Worm (Caenorhabditis elegans) whole organism, young adult: Measurements from ENCODE around the gene efk-1.

Source experiments
- B0261.1 ChIP-seq: sonication (generic microtip); optimal IDR thresholded peaks from 2 replicates; lab custom pipeline; 2016; ENCODE audit warnings: mild to moderate bottlenecking, missing genetic modification characterization, moderate library complexity, missing compliant biosample characterization
- B0336.3 ChIP-seq: fragments of 200-800 bp; sonication (Bioruptor generic); IDR thresholded peaks from 2 replicates; pipeline ENCODE4 v1.3.6; 2022; ENCODE audit warnings: missing genetic modification characterization, missing compliant biosample characterization
- D2030.7 ChIP-seq: fragments of 200-800 bp; sonication (Bioruptor generic); IDR thresholded peaks from 2 replicates; pipeline ENCODE4 v1.3.6; 2022; ENCODE audit warnings: missing genetic modification reagents, missing genetic modification characterization, missing compliant biosample characterization
- F23B12.7 ChIP-seq: sonication (generic microtip); optimal IDR thresholded peaks from 2 replicates; lab custom pipeline; 2017; ENCODE audit warnings: missing genetic modification characterization, mild to moderate bottlenecking, missing compliant biosample characterization, antibody characterized with exemption, moderate library complexity; ENCODE audit not compliant: insufficient read depth
- F49E8.2 ChIP-seq: sonication (generic microtip); optimal IDR thresholded peaks from 3 replicates; lab custom pipeline; 2017; ENCODE audit warnings: missing genetic modification characterization, mild to moderate bottlenecking, missing compliant biosample characterization, antibody characterized with exemption, moderate library complexity; ENCODE audit not compliant: insufficient read depth
- K12H6.12 ChIP-seq: fragments of 200-800 bp; sonication (Bioruptor generic); optimal IDR thresholded peaks from 2 replicates; lab custom pipeline; 2018; ENCODE audit warnings: mild to moderate bottlenecking, missing genetic modification characterization, missing compliant biosample characterization
- T26A5.8 ChIP-seq: sonication (generic microtip); optimal IDR thresholded peaks from 2 replicates; lab custom pipeline; 2016; ENCODE audit warnings: missing genetic modification characterization, missing compliant biosample characterization
- Y56A3A.18 ChIP-seq: fragments of 200-800 bp; sonication (Bioruptor generic); IDR thresholded peaks from 2 replicates; pipeline ENCODE4 v1.3.6; 2022; ENCODE audit warnings: missing genetic modification reagents, missing genetic modification characterization, missing compliant biosample characterization
- Y95B8A.8 ChIP-seq: fragments of 200-800 bp; sonication (Bioruptor generic); IDR thresholded peaks from 2 replicates; pipeline ENCODE4 v1.3.6; 2022; ENCODE audit warnings: missing genetic modification reagents, missing genetic modification characterization, missing compliant biosample characterization
- ama-1 ChIP-seq, 3 experiments: fragments of 150-350 bp in 1 of 3; sonication (generic microtip) in 2 of 3; optimal IDR thresholded peaks; 2 replicates each; lab custom pipeline; 2014 to 2018; ENCODE audit warnings: missing biosample characterization in 2 of 3, missing genetic modification characterization in 2 of 3, missing genetic modification reagents in 2 of 3
- attf-6 ChIP-seq: fragments of 200-800 bp; sonication (Bioruptor generic); IDR thresholded peaks from 2 replicates; pipeline ENCODE4 v1.3.6; 2022; ENCODE audit warnings: missing genetic modification reagents, missing genetic modification characterization, missing compliant biosample characterization
- bed-2 ChIP-seq: fragments of 200-800 bp; sonication (Bioruptor generic); IDR thresholded peaks from 2 replicates; pipeline ENCODE4 v1.3.6; 2022; ENCODE audit warnings: missing genetic modification reagents, missing genetic modification characterization, missing compliant biosample characterization
- cebp-2 ChIP-seq: fragments of 200-800 bp; sonication (Bioruptor generic); IDR thresholded peaks from 2 replicates; pipeline ENCODE4 v1.3.6; 2022; ENCODE audit warnings: missing genetic modification characterization, missing compliant biosample characterization
- ceh-27 ChIP-seq: fragments of 200-800 bp; sonication (Bioruptor generic); optimal IDR thresholded peaks from 2 replicates; lab custom pipeline; 2018; ENCODE audit warnings: mild to moderate bottlenecking, missing genetic modification characterization, moderate library complexity, missing compliant biosample characterization
- ceh-40 ChIP-seq: fragments of 200-800 bp; sonication (Bioruptor generic); IDR thresholded peaks from 2 replicates; pipeline ENCODE4 v1.3.6; 2022; ENCODE audit warnings: missing genetic modification characterization, missing compliant biosample characterization
- dox-1 ChIP-seq: fragments of 200-800 bp; sonication (Bioruptor generic); IDR thresholded peaks from 2 replicates; pipeline ENCODE4 v1.3.6; 2022; ENCODE audit warnings: missing genetic modification reagents, missing genetic modification characterization, missing compliant biosample characterization
- him-1 ChIP-seq: sonication (generic microtip); optimal IDR thresholded peaks from 2 replicates; lab custom pipeline; 2016; ENCODE audit warnings: missing genotype, missing genetic modification reagents, missing genetic modification characterization, missing compliant biosample characterization
- hlh-12 ChIP-seq: sonication (generic microtip); optimal IDR thresholded peaks from 2 replicates; lab custom pipeline; 2016; ENCODE audit warnings: missing genetic modification characterization, missing compliant biosample characterization
- hmg-20 ChIP-seq: fragments of 200-800 bp; sonication (Bioruptor generic); IDR thresholded peaks from 2 replicates; pipeline ENCODE4 v1.3.6; 2022; ENCODE audit warnings: missing genetic modification reagents, missing genetic modification characterization, missing compliant biosample characterization
- lag-1 ChIP-seq: fragments of 200-800 bp; sonication (Bioruptor generic); IDR thresholded peaks from 2 replicates; pipeline ENCODE4 v1.3.6; 2022; ENCODE audit warnings: missing genetic modification reagents, missing genetic modification characterization, missing compliant biosample characterization
- lin-35 ChIP-seq, 3 experiments: fragments of 150-350 bp in 2 of 3; sonication (generic microtip) in 1 of 3; optimal IDR thresholded peaks; 2 replicates each; lab custom pipeline; 2014 to 2018; ENCODE audit warnings: missing biosample characterization in 3 of 3, missing genetic modification characterization in 3 of 3, missing genetic modification reagents in 3 of 3
- lin-40 ChIP-seq: sonication (generic microtip); optimal IDR thresholded peaks from 2 replicates; lab custom pipeline; 2016; ENCODE audit warnings: missing genetic modification characterization, mild to moderate bottlenecking, missing compliant biosample characterization, missing genotype, missing genetic modification reagents
- madf-3 ChIP-seq: fragments of 200-800 bp; sonication (Bioruptor generic); IDR thresholded peaks from 2 replicates; pipeline ENCODE4 v1.3.6; 2022; ENCODE audit warnings: missing genetic modification reagents, missing genetic modification characterization, missing compliant biosample characterization
- madf-8 ChIP-seq: fragments of 200-800 bp; sonication (Bioruptor generic); conservative IDR thresholded peaks from 2 replicates; pipeline ENCODE4 v1.3.6; 2022; ENCODE audit warnings: missing genetic modification reagents, missing genetic modification characterization, missing compliant biosample characterization
- mel-28 ChIP-seq: sonication (generic microtip); optimal IDR thresholded peaks from 2 replicates; lab custom pipeline; 2016; ENCODE audit warnings: borderline replicate concordance, mild to moderate bottlenecking, missing genetic modification characterization, missing compliant biosample characterization
- mxl-1 ChIP-seq: sonication (generic microtip); optimal IDR thresholded peaks from 2 replicates; lab custom pipeline; 2016; ENCODE audit warnings: missing genetic modification characterization, missing compliant biosample characterization
- nfyb-1 ChIP-seq: fragments of 200-800 bp; sonication (Bioruptor generic); IDR thresholded peaks from 2 replicates; pipeline ENCODE4 v1.3.6; 2022; ENCODE audit warnings: missing genetic modification reagents, missing genetic modification characterization, missing compliant biosample characterization
- nhr-179 ChIP-seq: sonication (generic microtip); optimal IDR thresholded peaks from 2 replicates; lab custom pipeline; 2016; ENCODE audit warnings: mild to moderate bottlenecking, missing genetic modification characterization, missing compliant biosample characterization
- nhr-90 ChIP-seq: sonication (generic microtip); optimal IDR thresholded peaks from 2 replicates; lab custom pipeline; 2016; ENCODE audit warnings: missing genotype, mild to moderate bottlenecking, missing genetic modification characterization, missing compliant biosample characterization
- rpc-1 ChIP-seq, 2 experiments: fragments of 150-350 bp in 1 of 2; sonication (generic microtip) in 1 of 2; optimal IDR thresholded peaks; 2 replicates each; lab custom pipeline; 2014 to 2018; ENCODE audit warnings: missing biosample characterization in 1 of 2, missing genetic modification characterization in 1 of 2, missing genetic modification reagents in 1 of 2, missing genotype in 1 of 2
- sea-2 ChIP-seq: fragments of 200-800 bp; sonication (Bioruptor generic); IDR thresholded peaks from 2 replicates; pipeline ENCODE4 v1.3.6; 2022; ENCODE audit warnings: missing genetic modification characterization, missing compliant biosample characterization
- somi-1 ChIP-seq: fragments of 200-800 bp; sonication (Bioruptor generic); optimal IDR thresholded peaks from 2 replicates; lab custom pipeline; 2018; ENCODE audit warnings: mild to moderate bottlenecking, missing genetic modification characterization, missing compliant biosample characterization
- tbx-9 ChIP-seq: sonication (generic microtip); optimal IDR thresholded peaks from 2 replicates; lab custom pipeline; 2016; ENCODE audit warnings: borderline replicate concordance, missing genetic modification characterization, inconsistent platforms, missing compliant biosample characterization
- unc-62 ChIP-seq: fragments of 150-350 bp; optimal IDR thresholded peaks from 2 replicates; lab custom pipeline; 2014; ENCODE audit warnings: missing biosample characterization, missing genetic modification reagents, missing genetic modification characterization
- xnd-1 ChIP-seq: sonication (generic microtip); optimal IDR thresholded peaks from 2 replicates; lab custom pipeline; 2016; ENCODE audit warnings: missing genotype, missing genetic modification reagents, missing genetic modification characterization, missing compliant biosample characterization
- zim-3 ChIP-seq: sonication (generic microtip); optimal IDR thresholded peaks from 2 replicates; lab custom pipeline; 2017; ENCODE audit warnings: mild to moderate bottlenecking, missing genetic modification characterization, moderate library complexity, missing compliant biosample characterization
- ztf-18 ChIP-seq: sonication (generic microtip); optimal IDR thresholded peaks from 2 replicates; lab custom pipeline; 2016; ENCODE audit warnings: missing genotype, mild to moderate bottlenecking, missing genetic modification characterization, missing compliant biosample characterization
- ztf-6 ChIP-seq: fragments of 200-800 bp; sonication (Bioruptor generic); IDR thresholded peaks from 2 replicates; pipeline ENCODE4 v1.3.6; 2022; ENCODE audit warnings: missing genetic modification reagents, missing genetic modification characterization, missing compliant biosample characterization

The efk-1 gene

ce11 chrIII:6123647-6124046 is 44.7 kb downstream of the efk-1 start (continued):
- TF ChIP-seq madf-3 (GFP tag; lab: Robert Waterston, UW) (no peak), ceh-40 (GFP tag; lab: Robert Waterston, UW) (no peak), K12H6.12 (tag; lab: Kevin White, UChicago) (peak; percentile 6), F49E8.2 (tag; lab: Kevin White, UChicago) (no peak), bed-2 (GFP tag; lab: Robert Waterston, UW) (no peak), ama-1 (optimal IDR thresholded peaks at IDR 0.05; lab: Kevin White, UChicago) (no peak), ama-1 (GFP tag; optimal IDR thresholded peaks at IDR 0.05; lab: Kevin White, UChicago) (no peak), B0336.3 (GFP tag; lab: Robert Waterston, UW) (no peak), dox-1 (GFP tag; lab: Robert Waterston, UW) (0 out of 2 replicates have a peak, but pooled peaks have one; percentile 4), hlh-12 (tag; lab: Kevin White, UChicago) (no peak), madf-8 (GFP tag; lab: Robert Waterston, UW) (no peak), lag-1 (GFP tag; lab: Robert Waterston, UW) (no peak), rpc-1 (optimal IDR thresholded peaks at IDR 0.05; lab: Kevin White, UChicago) (no peak), rpc-1 (tag; optimal IDR thresholded peaks at IDR 0.05; lab: Kevin White, UChicago) (no peak), mxl-1 (tag; lab: Kevin White, UChicago) (no peak), T26A5.8 (tag; lab: Kevin White, UChicago) (no peak), B0261.1 (tag; lab: Kevin White, UChicago) (no peak), ceh-27 (GFP tag; lab: Kevin White, UChicago) (no peak), cebp-2 (GFP tag; lab: Robert Waterston, UW) (0 out of 2 replicates have a peak, but pooled peaks have one; percentile 28), F23B12.7 (tag; lab: Kevin White, UChicago) (no peak), ztf-6 (GFP tag; lab: Robert Waterston, UW) (no peak), D2030.7 (GFP tag; lab: Robert Waterston, UW) (no peak), nfyb-1 (GFP tag; lab: Robert Waterston, UW) (no peak), unc-62 (GFP tag; lab: Kevin White, UChicago) (no peak), lin-40 (no peak), Y95B8A.8 (no peak), ztf-18 (no peak), xnd-1 (no peak), zim-3 (tag; lab: Kevin White, UChicago) (no peak), attf-6 (GFP tag; lab: Robert Waterston, UW) (0 out of 2 replicates have a peak, but pooled peaks have one; percentile 18), hmg-20 (GFP tag; lab: Robert Waterston, UW) (no peak), nhr-179 (tag; lab: Kevin White, UChicago) (no peak), Y56A3A.18 (no peak), sea-2 (GFP tag; lab: Robert Waterston, UW) (no peak), tbx-9 (no peak)

- TF ChIP-seq D2030.7 (GFP tag; lab: Robert Waterston, UW), result no peak
- TF ChIP-seq hlh-12 (tag; lab: Kevin White, UChicago), result no peak
- TF ChIP-seq him-1 (tag; lab: Kevin White, UChicago), result no peak
- TF ChIP-seq nfyb-1 (GFP tag; lab: Robert Waterston, UW), result no peak
- TF ChIP-seq attf-6 (GFP tag; lab: Robert Waterston, UW), result no peak
- TF ChIP-seq somi-1 (GFP tag; lab: Kevin White, UChicago), result no peak
- TF ChIP-seq F49E8.2 (tag; lab: Kevin White, UChicago), result no peak
- no peak for TF ChIP-seq bed-2 (GFP tag; lab: Robert Waterston, UW)
- no peak for TF ChIP-seq nhr-90
- TF ChIP-seq B0336.3 (GFP tag; lab: Robert Waterston, UW), result no peak
- TF ChIP-seq lin-35 (GFP tag; optimal IDR thresholded peaks at IDR 0.05; lab: Kevin White, UChicago), result no peak
- no peak for TF ChIP-seq mel-28 (tag; lab: Kevin White, UChicago)
- TF ChIP-seq, all 124 proteins: peak for 0
These were observed 47.4 kb downstream of the efk-1 start for ce11 chrIII:6120990-6121389.
